Fruit fly (Drosophila melanogaster): ENCODE measurements around the gene Sry-delta.

Gene Sry-delta

dm6 chr3R:30039494-30039893 is 3.6 kb upstream of the Sry-delta start, which contains the start of the genes janA, Sry-alpha and Sry-beta (continued):
- TF ChIP-seq knrl (GFP tag; IDR thresholded peaks at IDR 0.05; ENCODE audit: partially characterized antibody), result peak; percentile 99
- TF ChIP-seq bbx (GFP tag; IDR thresholded peaks at IDR 0.05; ENCODE audit: partially characterized antibody), result peak; percentile 99
- TF ChIP-seq Fer3 (tag; optimal IDR thresholded peaks at IDR 0.05), result no peak
- no peak for TF ChIP-seq repo (GFP tag; optimal IDR thresholded peaks at IDR 0.05)
- peak; percentile 59 for TF ChIP-seq CG12391 (tag; optimal IDR thresholded peaks at IDR 0.05)
- TF ChIP-seq Mad (GFP tag; optimal IDR thresholded peaks at IDR 0.05), result peak; percentile 26
- no peak for TF ChIP-seq tio (GFP tag; optimal IDR thresholded peaks at IDR 0.05)
- TF ChIP-seq sug (tag; optimal IDR thresholded peaks at IDR 0.05), result no peak
- TF ChIP-seq pzg (GFP tag; optimal IDR thresholded peaks at IDR 0.05), result peak; percentile 77
- TF ChIP-seq bowl (GFP tag; IDR thresholded peaks at IDR 0.05), result no peak
- no peak for TF ChIP-seq Oli (tag; optimal IDR thresholded peaks at IDR 0.05)
- TF ChIP-seq CG10274 (GFP tag; optimal IDR thresholded peaks at IDR 0.05), result no peak
- TF ChIP-seq Hey (tag; optimal IDR thresholded peaks at IDR 0.05), result no peak
- no peak for TF ChIP-seq pnt (GFP tag; optimal IDR thresholded peaks at IDR 0.05)
- no peak for TF ChIP-seq CG16779 (GFP tag; IDR thresholded peaks at IDR 0.05)
- no peak for TF ChIP-seq CG4854 (GFP tag; optimal IDR thresholded peaks at IDR 0.05)
- TF ChIP-seq tgo (GFP tag; IDR thresholded peaks at IDR 0.05), result no peak
- peak; percentile 42; the same call in 1 of the 2 replicates for TF ChIP-seq vvl (GFP tag; IDR thresholded peaks at IDR 0.05)
- TF ChIP-seq shn (GFP tag; optimal IDR thresholded peaks at IDR 0.05), result no peak
- TF ChIP-seq phol (tag; optimal IDR thresholded peaks at IDR 0.05), result peak; percentile 49
- TF ChIP-seq CG10321 (GFP tag; IDR thresholded peaks at IDR 0.05), result no peak
- TF ChIP-seq CG9797 (GFP tag; optimal IDR thresholded peaks at IDR 0.05), result peak; percentile 80
- TF ChIP-seq CG11695 (GFP tag; IDR thresholded peaks at IDR 0.05), result no peak
- TF ChIP-seq row (GFP tag; IDR thresholded peaks at IDR 0.05), result peak; percentile 69
- peak; percentile 86 for TF ChIP-seq CG2116 (GFP tag; optimal IDR thresholded peaks at IDR 0.05)
- peak; percentile 71 for TF ChIP-seq MESR4 (GFP tag; optimal IDR thresholded peaks at IDR 0.05)
- no peak for TF ChIP-seq danr (GFP tag; IDR thresholded peaks at IDR 0.05)
- peak; percentile 98 for TF ChIP-seq tna (GFP tag; IDR thresholded peaks at IDR 0.05; ENCODE audit: partially characterized antibody)
- TF ChIP-seq CG4617 (GFP tag; optimal IDR thresholded peaks at IDR 0.05; ENCODE audit: borderline replicate concordance), result peak; percentile 92
- TF ChIP-seq hth (optimal IDR thresholded peaks at IDR 0.05), result no peak
- no peak for TF ChIP-seq luna (GFP tag; optimal IDR thresholded peaks at IDR 0.05)
- no peak for TF ChIP-seq CG8478 (optimal IDR thresholded peaks at IDR 0.05)
- peak; percentile 99 for TF ChIP-seq Bgb (GFP tag; IDR thresholded peaks at IDR 0.05; ENCODE audit: partially characterized antibody)
- TF ChIP-seq nerfin-2 (GFP tag; IDR thresholded peaks at IDR 0.05; ENCODE audit: partially characterized antibody), result peak; percentile 99
- TF ChIP-seq unpg (GFP tag; optimal IDR thresholded peaks at IDR 0.05), result no peak
- no peak for TF ChIP-seq schlank (tag; optimal IDR thresholded peaks at IDR 0.05)
- peak in 1 of 2 experiments; percentile 16 for TF ChIP-seq dpn (GFP tag; optimal IDR thresholded peaks at IDR 0.05)
- peak; percentile 37 for TF ChIP-seq CG15601 (tag; optimal IDR thresholded peaks at IDR 0.05)
- TF ChIP-seq caup (GFP tag; optimal IDR thresholded peaks at IDR 0.05; ENCODE audit: severe bottlenecking), result no peak
- peak; percentile 51 for TF ChIP-seq Adf1 (GFP tag; IDR thresholded peaks at IDR 0.05)
- no peak for TF ChIP-seq Bdp1 (GFP tag; optimal IDR thresholded peaks at IDR 0.05)
- no peak for TF ChIP-seq CG18262 (tag; optimal IDR thresholded peaks at IDR 0.05)
- no peak for TF ChIP-seq bcd (GFP tag; optimal IDR thresholded peaks at IDR 0.05)
- TF ChIP-seq Awh (GFP tag; IDR thresholded peaks at IDR 0.05), result no peak
- no peak for TF ChIP-seq CG34376 (GFP tag; optimal IDR thresholded peaks at IDR 0.05)
- TF ChIP-seq ftz-f1 (GFP tag; optimal IDR thresholded peaks at IDR 0.05), result no peak
- no peak for TF ChIP-seq ci (GFP tag; IDR thresholded peaks at IDR 0.05)
- no peak for TF ChIP-seq wor (GFP tag; IDR thresholded peaks at IDR 0.05)
- no peak for TF ChIP-seq CG13296 (GFP tag; optimal IDR thresholded peaks at IDR 0.05)
- TF ChIP-seq CG1602 (GFP tag; optimal IDR thresholded peaks at IDR 0.05), result no peak
- TF ChIP-seq Dad (GFP tag; optimal IDR thresholded peaks at IDR 0.05), result no peak
- peak; percentile 96 for TF ChIP-seq CG7963 (GFP tag; IDR thresholded peaks at IDR 0.05; ENCODE audit: partially characterized antibody)
